Worm (Caenorhabditis elegans): ENCODE data around the gene F35E8.10.

ce11 chrV:15900564-15900963, 19.6 kb downstream of the F35E8.10 start:
- TF ChIP-seq mdl-1 (tag; optimal IDR thresholded peaks at IDR 0.05) (no peak), skn-1 (tag; optimal IDR thresholded peaks at IDR 0.05) (no peak), elt-3 (tag; optimal IDR thresholded peaks at IDR 0.05) (no peak), sma-9 (GFP tag; optimal IDR thresholded peaks at IDR 0.05) (no peak), sma-9 (tag; optimal IDR thresholded peaks at IDR 0.05) (no peak), lin-13 (GFP tag; optimal IDR thresholded peaks at IDR 0.05) (no peak), alr-1 (tag; optimal IDR thresholded peaks at IDR 0.05) (no peak), lin-11 (tag; optimal IDR thresholded peaks at IDR 0.05) (no peak), zag-1 (tag; optimal IDR thresholded peaks at IDR 0.05) (no peak), unc-62 (GFP tag; optimal IDR thresholded peaks at IDR 0.05) (no peak), lin-39 (tag; optimal IDR thresholded peaks at IDR 0.05) (no peak), snpc-4 (tag; optimal IDR thresholded peaks at IDR 0.05) (no peak), nhr-77 (tag; optimal IDR thresholded peaks at IDR 0.05) (no peak), nhr-237 (tag; optimal IDR thresholded peaks at IDR 0.05) (no peak)
